Worm (Caenorhabditis elegans) whole organism, early embryonic: Measurements from ENCODE around the gene F14F9.8.

Experiments
- F13C5.2 ChIP-seq: sonication (generic microtip); optimal IDR thresholded peaks from 2 replicates; lab custom pipeline; 2017; ENCODE audit warnings: mild to moderate bottlenecking, missing genetic modification characterization, inconsistent platforms, missing compliant biosample characterization
- aly-1 ChIP-seq: sonication (generic microtip); optimal IDR thresholded peaks from 2 replicates; lab custom pipeline; 2016; ENCODE audit warnings: missing genetic modification characterization, missing compliant biosample characterization
- ama-1 ChIP-seq: fragments of 150-350 bp; optimal IDR thresholded peaks from 2 replicates; lab custom pipeline; 2014
- ceh-13 ChIP-seq: fragments of 200-800 bp; sonication (Bioruptor generic); optimal IDR thresholded peaks from 2 replicates; lab custom pipeline; 2018; ENCODE audit warnings: mild to moderate bottlenecking, missing genetic modification characterization, missing compliant biosample characterization
- ceh-36 ChIP-seq: sonication (generic microtip); optimal IDR thresholded peaks from 2 replicates; lab custom pipeline; 2016; ENCODE audit warnings: missing genetic modification characterization, inconsistent platforms, missing compliant biosample characterization
- ets-7 ChIP-seq: sonication (generic microtip); optimal IDR thresholded peaks from 2 replicates; lab custom pipeline; 2016; ENCODE audit warnings: missing genotype, missing genetic modification characterization, missing compliant biosample characterization
- flt-1 ChIP-seq: fragments of 200-800 bp; sonication (Bioruptor generic); IDR thresholded peaks from 2 replicates; pipeline ENCODE4 v1.3.6; 2022; ENCODE audit warnings: missing genetic modification characterization, missing compliant biosample characterization
- hmbx-1 ChIP-seq: sonication (generic microtip); optimal IDR thresholded peaks from 2 replicates; lab custom pipeline; 2016; ENCODE audit warnings: mild to moderate bottlenecking, missing genetic modification characterization, missing compliant biosample characterization
- hmg-4 ChIP-seq: fragments of 200-800 bp; sonication (Bioruptor generic); optimal IDR thresholded peaks from 2 replicates; lab custom pipeline; 2018; ENCODE audit warnings: mild to moderate bottlenecking, missing genetic modification characterization, missing compliant biosample characterization
- hnd-1 ChIP-seq: sonication (generic microtip); optimal IDR thresholded peaks from 2 replicates; lab custom pipeline; 2016; ENCODE audit warnings: missing genetic modification characterization, missing compliant biosample characterization
- pes-1 ChIP-seq: fragments of 200-800 bp; sonication (Bioruptor generic); IDR thresholded peaks from 2 replicates; pipeline ENCODE4 v1.3.6; 2022; ENCODE audit warnings: missing genetic modification reagents, missing genetic modification characterization, missing compliant biosample characterization
- sea-1 ChIP-seq: fragments of 200-800 bp; sonication (Bioruptor generic); conservative IDR thresholded peaks from 2 replicates; pipeline ENCODE4 v1.3.6; 2022; ENCODE audit warnings: missing genetic modification characterization, missing compliant biosample characterization
- tbx-37 ChIP-seq: fragments of 200-800 bp; sonication (Bioruptor generic); conservative IDR thresholded peaks from 2 replicates; pipeline ENCODE4 v1.3.6; 2022; ENCODE audit warnings: missing genetic modification reagents, missing genetic modification characterization, missing compliant biosample characterization

DNA sequence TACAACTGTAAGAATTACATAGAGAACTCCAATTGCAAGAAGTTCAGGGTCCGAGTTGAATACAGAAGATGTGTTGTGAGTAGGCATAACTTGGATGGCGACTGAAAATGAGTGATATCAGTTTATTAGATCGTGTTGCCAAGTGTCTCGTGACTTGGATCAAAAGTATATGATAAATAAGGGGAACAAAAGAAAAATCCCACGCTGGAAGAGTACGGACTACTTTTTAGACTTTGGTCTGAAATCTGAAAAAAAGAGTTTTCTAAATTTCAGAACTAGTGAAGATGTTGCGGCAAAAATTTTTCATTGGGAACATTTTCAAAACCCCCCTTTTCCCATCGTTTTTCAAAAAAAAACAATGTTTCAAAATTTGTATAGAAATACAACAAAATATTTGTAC lies 39.5 kb downstream of the F14F9.8 start, which contains the start of gene srt-64:
- no peak for TF ChIP-seq ama-1
- no peak for TF ChIP-seq pes-1 (GFP tag; lab: Robert Waterston, UW)
- no peak for TF ChIP-seq ceh-13 (GFP tag; lab: Kevin White, UChicago)
- no peak for TF ChIP-seq aly-1 (tag; lab: Kevin White, UChicago)
- no peak for TF ChIP-seq tbx-37 (GFP tag; lab: Robert Waterston, UW)
- TF ChIP-seq hmg-4 (GFP tag; lab: Kevin White, UChicago) = no peak
- no peak for TF ChIP-seq sea-1
- TF ChIP-seq ceh-36 (tag; lab: Kevin White, UChicago) = no peak
- TF ChIP-seq F13C5.2 (tag; lab: Kevin White, UChicago) = no peak
- no peak for TF ChIP-seq ets-7 (tag; lab: Kevin White, UChicago)
- no peak for TF ChIP-seq hnd-1 (tag; lab: Kevin White, UChicago)
- no peak for TF ChIP-seq flt-1 (GFP tag; lab: Robert Waterston, UW)
- TF ChIP-seq hmbx-1 (tag; lab: Kevin White, UChicago) = no peak
